Worm (Caenorhabditis elegans) whole organism, L4 larva: Measurements from ENCODE around the gene F20G2.3.
A peak's percentile ranks its signal among the peaks of the same experiment; 100 is the strongest.

Experiments
- D1046.2 ChIP-seq: fragments of 200-800 bp; sonication (Bioruptor generic); IDR thresholded peaks from 2 replicates; pipeline ENCODE4 v1.3.6; 2022; ENCODE audit warnings: missing genetic modification characterization, missing compliant biosample characterization
- F26F4.8 ChIP-seq: fragments of 200-800 bp; sonication (Bioruptor generic); conservative IDR thresholded peaks from 2 replicates; pipeline ENCODE4 v1.3.6; 2022; ENCODE audit warnings: missing genetic modification characterization, missing compliant biosample characterization
- F49E8.2 ChIP-seq: sonication (generic microtip); optimal IDR thresholded peaks from 2 replicates; lab custom pipeline; 2016; ENCODE audit warnings: missing compliant biosample characterization, mild to moderate bottlenecking, missing genetic modification characterization, borderline replicate concordance
- T20F7.1 ChIP-seq: fragments of 200-800 bp; sonication (Bioruptor generic); optimal IDR thresholded peaks from 2 replicates; lab custom pipeline; 2018; ENCODE audit warnings: mild to moderate bottlenecking, missing genetic modification characterization, missing compliant biosample characterization
- ZK337.2 ChIP-seq: fragments of 200-800 bp; sonication (Bioruptor generic); IDR thresholded peaks from 2 replicates; pipeline ENCODE4 v1.3.6; 2022; ENCODE audit warnings: missing genetic modification reagents, missing genetic modification characterization, missing compliant biosample characterization
- ZK546.5 ChIP-seq, 2 experiments: sonication (generic microtip); optimal IDR thresholded peaks; 2 replicates each; lab custom pipeline; 2017; ENCODE audit warnings: missing biosample characterization in 2 of 2, missing genetic modification characterization in 2 of 2
- aha-1 ChIP-seq: fragments of 150-350 bp; peaks from one replicate; lab custom pipeline; 2014; ENCODE audit warnings: missing biosample characterization, missing genetic modification characterization
- ama-1 ChIP-seq: fragments of 150-350 bp; optimal IDR thresholded peaks from 2 replicates; lab custom pipeline; 2014; ENCODE audit warnings: inconsistent platforms, mixed read lengths
- attf-4 ChIP-seq: sonication (generic microtip); optimal IDR thresholded peaks from 3 replicates; lab custom pipeline; 2017; ENCODE audit warnings: missing biosample characterization, missing genetic modification characterization
- ceh-32 ChIP-seq: sonication (generic microtip); optimal IDR thresholded peaks from 2 replicates; lab custom pipeline; 2016; ENCODE audit warnings: mild to moderate bottlenecking, missing genetic modification characterization, missing compliant biosample characterization; ENCODE audit not compliant: poor library complexity
- ceh-44 ChIP-seq: fragments of 200-800 bp; sonication (Bioruptor generic); IDR thresholded peaks from 2 replicates; pipeline ENCODE4 v1.3.6; 2022; ENCODE audit warnings: missing genetic modification reagents, missing genetic modification characterization, missing compliant biosample characterization
- ceh-82 ChIP-seq: sonication (generic microtip); optimal IDR thresholded peaks from 2 replicates; lab custom pipeline; 2017; ENCODE audit warnings: missing biosample characterization, missing genetic modification characterization
- cey-2 ChIP-seq: sonication (generic microtip); optimal IDR thresholded peaks from 3 replicates; lab custom pipeline; 2017; ENCODE audit warnings: missing genetic modification characterization, mild to moderate bottlenecking, missing compliant biosample characterization, antibody characterized with exemption, borderline replicate concordance; ENCODE audit not compliant: insufficient read depth
- daf-12 ChIP-seq: fragments of 150-350 bp; optimal IDR thresholded peaks from 2 replicates; lab custom pipeline; 2014; ENCODE audit warnings: missing biosample characterization, missing genetic modification reagents, missing genetic modification characterization
- daf-16 ChIP-seq, 3 experiments: sonication (generic microtip); optimal IDR thresholded peaks; 2 replicates each; lab custom pipeline; 2016 to 2017; ENCODE audit warnings: missing genetic modification characterization in 3 of 3, missing genetic modification reagents in 3 of 3, mild to moderate bottlenecking in 2 of 3, missing compliant biosample characterization in 2 of 3, missing biosample characterization in 1 of 3, moderate library complexity in 1 of 3
- dmd-6 ChIP-seq: fragments of 200-800 bp; sonication (Bioruptor generic); IDR thresholded peaks from 2 replicates; pipeline ENCODE4 v1.3.6; 2022; ENCODE audit warnings: missing genetic modification reagents, missing genetic modification characterization, missing compliant biosample characterization
- dmd-8 ChIP-seq: fragments of 200-800 bp; sonication (Bioruptor generic); IDR thresholded peaks from 2 replicates; pipeline ENCODE4 v1.3.6; 2022; ENCODE audit warnings: missing genetic modification characterization, missing compliant biosample characterization
- hif-1 ChIP-seq, 2 experiments: sonication (generic microtip); optimal IDR thresholded peaks; 2 replicates each; lab custom pipeline; 2016 to 2017; ENCODE audit warnings: missing compliant biosample characterization in 2 of 2, missing genetic modification characterization in 2 of 2, missing genetic modification reagents in 2 of 2, missing genotype in 2 of 2, mild to moderate bottlenecking in 1 of 2
- lin-1 ChIP-seq: fragments of 200-800 bp; sonication (Bioruptor generic); IDR thresholded peaks from 2 replicates; pipeline ENCODE4 v1.3.6; 2022; ENCODE audit warnings: missing genetic modification reagents, missing genetic modification characterization, missing compliant biosample characterization
- lin-13 ChIP-seq: fragments of 150-350 bp; optimal IDR thresholded peaks from 2 replicates; lab custom pipeline; 2014; ENCODE audit warnings: missing biosample characterization, missing genetic modification reagents, missing genetic modification characterization
- lin-29 ChIP-seq: fragments of 200-800 bp; sonication (Bioruptor generic); IDR thresholded peaks from 2 replicates; pipeline ENCODE4 v1.3.6; 2022; ENCODE audit warnings: missing genetic modification reagents, missing genetic modification characterization, missing compliant biosample characterization
- lin-38 ChIP-seq: fragments of 200-800 bp; sonication (Bioruptor generic); IDR thresholded peaks from 2 replicates; pipeline ENCODE4 v1.3.6; 2022; ENCODE audit warnings: missing genetic modification reagents, missing genetic modification characterization, missing compliant biosample characterization
- madf-5 ChIP-seq, 2 experiments: fragments of 200-800 bp; sonication (Bioruptor generic); IDR thresholded peaks; 2 replicates each; pipeline ENCODE4 v1.3.6; 2022; ENCODE audit warnings: missing compliant biosample characterization in 2 of 2, missing genetic modification characterization in 2 of 2
- madf-9 ChIP-seq: fragments of 200-800 bp; sonication (Bioruptor generic); conservative IDR thresholded peaks from 2 replicates; pipeline ENCODE4 v1.3.6; 2022; ENCODE audit warnings: missing genetic modification reagents, missing genetic modification characterization, missing compliant biosample characterization
- mep-1 ChIP-seq: fragments of 150-350 bp; sonication (generic microtip); optimal IDR thresholded peaks from 3 replicates; lab custom pipeline; 2014; ENCODE audit warnings: missing biosample characterization, missing genetic modification characterization
- mes-2 ChIP-seq: sonication (generic microtip); optimal IDR thresholded peaks from 2 replicates; lab custom pipeline; 2016; ENCODE audit warnings: missing genotype, mild to moderate bottlenecking, missing genetic modification characterization, missing compliant biosample characterization; ENCODE audit not compliant: poor library complexity, severe bottlenecking
- mxl-3 ChIP-seq: fragments of 200-800 bp; sonication (Bioruptor generic); optimal IDR thresholded peaks from 2 replicates; lab custom pipeline; 2018; ENCODE audit warnings: mild to moderate bottlenecking, missing genetic modification characterization, missing compliant biosample characterization
- nhr-111 ChIP-seq: fragments of 200-800 bp; sonication (Bioruptor generic); optimal IDR thresholded peaks from 2 replicates; lab custom pipeline; 2018; ENCODE audit warnings: mild to moderate bottlenecking, missing genetic modification characterization, missing compliant biosample characterization
- nhr-77 ChIP-seq: fragments of 150-350 bp; optimal IDR thresholded peaks from 2 replicates; lab custom pipeline; 2014; ENCODE audit warnings: missing biosample characterization, missing genetic modification characterization
- pha-4 ChIP-seq, 2 experiments: fragments of 150-350 bp in 1 of 2; fragments of 200-800 bp in 1 of 2; sonication (Bioruptor generic) in 1 of 2; IDR thresholded peaks in 1 of 2; optimal IDR thresholded peaks in 1 of 2; 2 replicates each; pipeline versions ENCODE4 v1.3.6 to Lab custom; 2014 to 2022; ENCODE audit warnings: missing genetic modification characterization in 2 of 2, missing genetic modification reagents in 2 of 2, missing biosample characterization in 1 of 2, missing compliant biosample characterization in 1 of 2
- php-3 ChIP-seq: fragments of 200-800 bp; sonication (Bioruptor generic); IDR thresholded peaks from 2 replicates; pipeline ENCODE4 v1.3.6; 2022; ENCODE audit warnings: missing genetic modification reagents, missing genetic modification characterization, missing compliant biosample characterization
- rbr-2 ChIP-seq: sonication (generic microtip); optimal IDR thresholded peaks from 2 replicates; lab custom pipeline; 2016; ENCODE audit warnings: missing genotype, missing genetic modification characterization, missing compliant biosample characterization
- saeg-2 ChIP-seq: fragments of 200-800 bp; sonication (Bioruptor generic); IDR thresholded peaks from 2 replicates; pipeline ENCODE4 v1.3.6; 2022; ENCODE audit warnings: missing genetic modification reagents, missing genetic modification characterization, missing compliant biosample characterization
- snpc-1.2 ChIP-seq: fragments of 200-800 bp; sonication (Bioruptor generic); IDR thresholded peaks from 2 replicates; pipeline ENCODE4 v1.3.6; 2022; ENCODE audit warnings: missing genetic modification reagents, missing genetic modification characterization, missing compliant biosample characterization
- spr-1 ChIP-seq: sonication (generic microtip); optimal IDR thresholded peaks from 2 replicates; lab custom pipeline; 2016; ENCODE audit warnings: mild to moderate bottlenecking, missing genetic modification characterization, missing compliant biosample characterization
- tag-97 ChIP-seq: fragments of 200-800 bp; sonication (Bioruptor generic); IDR thresholded peaks from 2 replicates; pipeline ENCODE4 v1.3.6; 2022; ENCODE audit warnings: missing genetic modification characterization, missing compliant biosample characterization
- unc-62 ChIP-seq, 3 experiments: fragments of 150-350 bp in 1 of 3; sonication (generic microtip); optimal IDR thresholded peaks in 2 of 3; peaks in 1 of 3; 1 replicate in 1 of 3; 2 replicates in 2 of 3; lab custom pipeline; 2014 to 2017; ENCODE audit warnings: missing biosample characterization in 3 of 3, missing genetic modification characterization in 3 of 3, missing genetic modification reagents in 3 of 3, missing genotype in 1 of 3
- vab-7 ChIP-seq: fragments of 200-800 bp; sonication (Bioruptor generic); IDR thresholded peaks from 2 replicates; pipeline ENCODE4 v1.3.6; 2022; ENCODE audit warnings: missing genetic modification reagents, missing genetic modification characterization, missing compliant biosample characterization
- zfp-2 ChIP-seq: sonication (generic microtip); optimal IDR thresholded peaks from 2 replicates; lab custom pipeline; 2016; ENCODE audit warnings: mild to moderate bottlenecking, missing genetic modification characterization, missing compliant biosample characterization
- zfp-3 ChIP-seq: fragments of 200-800 bp; sonication (Bioruptor generic); conservative IDR thresholded peaks from 2 replicates; pipeline ENCODE4 v1.3.6; 2022; ENCODE audit warnings: missing genetic modification reagents, missing genetic modification characterization, missing compliant biosample characterization
- ztf-11 ChIP-seq: fragments of 150-350 bp; optimal IDR thresholded peaks from 2 replicates; lab custom pipeline; 2014; ENCODE audit warnings: missing biosample characterization, missing genetic modification characterization
- ztf-7 ChIP-seq: fragments of 150-350 bp; optimal IDR thresholded peaks from 2 replicates; lab custom pipeline; 2014; ENCODE audit warnings: missing biosample characterization, missing genetic modification characterization

F20G2.3 gene

ce11 chrV:13768388-13768787 lies at the start of gene F20G2.3:
TSS of gene F20G2.3 (minus strand) at chrV:13768488.
- TF ChIP-seq tag-97 = no peak
- no peak for TF ChIP-seq unc-62 (GFP tag; optimal IDR thresholded peaks at IDR 0.05 in 1 of 2; lab: Kevin White, UChicago)
- TF ChIP-seq unc-62 (tag; optimal IDR thresholded peaks at IDR 0.05; lab: Kevin White, UChicago) = no peak
- TF ChIP-seq ztf-11 (tag; lab: Kevin White, UChicago) = no peak
- TF ChIP-seq ZK337.2 (GFP tag; lab: Robert Waterston, UW) = no peak
- no peak for TF ChIP-seq rbr-2
- no peak for TF ChIP-seq T20F7.1
- no peak for TF ChIP-seq ztf-7 (tag; lab: Kevin White, UChicago)
- TF ChIP-seq ZK546.5 (tag; optimal IDR thresholded peaks at IDR 0.05; lab: Kevin White, UChicago) = no peak
- TF ChIP-seq dmd-8 (GFP tag; lab: Robert Waterston, UW) = no peak
- TF ChIP-seq attf-4 (tag; lab: Kevin White, UChicago) = no peak
- TF ChIP-seq ceh-32 = no peak
- TF ChIP-seq php-3 (GFP tag; lab: Robert Waterston, UW) = no peak
- TF ChIP-seq saeg-2 (GFP tag; lab: Robert Waterston, UW) = no peak
- no peak for TF ChIP-seq ceh-44
- TF ChIP-seq aha-1 (tag; lab: Kevin White, UChicago) = no peak
- TF ChIP-seq lin-13 (GFP tag; lab: Kevin White, UChicago) = no peak
- no peak for TF ChIP-seq vab-7 (GFP tag; lab: Robert Waterston, UW)
- TF ChIP-seq lin-38 (GFP tag; lab: Robert Waterston, UW) = no peak
- TF ChIP-seq daf-16 (GFP tag; optimal IDR thresholded peaks at IDR 0.05; lab: Kevin White, UChicago) = no peak
- TF ChIP-seq daf-16 (tag; optimal IDR thresholded peaks at IDR 0.05; lab: Kevin White, UChicago) = no peak

ce11 chrV:13816877-13817276 lies 48.6 kb upstream of the F20G2.3 start, which contains the start of gene F55B12.2:
TSS of gene F55B12.2 (minus strand) at chrV:13816977.
- TF ChIP-seq lin-29 (GFP tag; lab: Robert Waterston, UW) (no peak), ceh-44 (no peak), nhr-111 (GFP tag; lab: Kevin White, UChicago) (no peak), nhr-77 (no peak), dmd-6 (GFP tag; lab: Robert Waterston, UW) (no peak), ceh-82 (tag; lab: Kevin White, UChicago) (no peak), aha-1 (tag; lab: Kevin White, UChicago) (peak; percentile 9), mxl-3 (GFP tag; lab: Kevin White, UChicago) (no peak), ceh-32 (no peak)

- TF ChIP-seq daf-12 (tag; lab: Kevin White, UChicago) (no peak), pha-4 (GFP tag; IDR thresholded peaks at IDR 0.05; lab: Robert Waterston, UW) (no peak), pha-4 (tag; optimal IDR thresholded peaks at IDR 0.05; lab: Kevin White, UChicago) (no peak), hif-1 (tag; optimal IDR thresholded peaks at IDR 0.05; lab: Kevin White, UChicago) (no peak), F49E8.2 (tag; lab: Kevin White, UChicago) (no peak), zfp-3 (GFP tag; lab: Robert Waterston, UW) (no peak), madf-9 (GFP tag; lab: Robert Waterston, UW) (no peak), snpc-1.2 (GFP tag; lab: Robert Waterston, UW) (no peak), lin-38 (GFP tag; lab: Robert Waterston, UW) (no peak), mep-1 (tag; lab: Kevin White, UChicago) (no peak), cey-2 (tag; lab: Kevin White, UChicago) (no peak), madf-5 (GFP tag; IDR thresholded peaks at IDR 0.05; lab: Robert Waterston, UW) (no peak), spr-1 (no peak), F26F4.8 (GFP tag; lab: Robert Waterston, UW) (no peak), ama-1 (lab: Kevin White, UChicago) (no peak), zfp-2 (tag; lab: Kevin White, UChicago) (no peak), D1046.2 (GFP tag; lab: Robert Waterston, UW) (no peak), attf-4 (tag; lab: Kevin White, UChicago) (no peak), mes-2 (tag; lab: Kevin White, UChicago) (no peak), lin-1 (GFP tag; lab: Robert Waterston, UW) (no peak)
These were observed 44.6 kb upstream of the F20G2.3 start, which contains the start of gene ceh-24 for ce11 chrV:13812931-13813330. TSS of gene ceh-24 (plus strand) at chrV:13813231.
